Worm (Caenorhabditis elegans) whole organism, early embryonic: ENCODE measurements around the gene C01G10.9.
"Not testable (repeated sequence)": the region's sequence is repeated elsewhere in the genome, so short reads cannot be mapped to it uniquely, and the experiment has no call there.

Source experiments
- B0310.2 ChIP-seq: sonication (generic microtip); optimal IDR thresholded peaks from 2 replicates; lab custom pipeline; 2016; ENCODE audit warnings: mild to moderate bottlenecking, missing genetic modification characterization, missing compliant biosample characterization
- F13C5.2 ChIP-seq: sonication (generic microtip); optimal IDR thresholded peaks from 2 replicates; lab custom pipeline; 2017; ENCODE audit warnings: mild to moderate bottlenecking, missing genetic modification characterization, inconsistent platforms, missing compliant biosample characterization
- aly-1 ChIP-seq: sonication (generic microtip); optimal IDR thresholded peaks from 2 replicates; lab custom pipeline; 2016; ENCODE audit warnings: missing genetic modification characterization, missing compliant biosample characterization
- ama-1 ChIP-seq: fragments of 150-350 bp; optimal IDR thresholded peaks from 2 replicates; lab custom pipeline; 2014
- ceh-13 ChIP-seq: fragments of 200-800 bp; sonication (Bioruptor generic); optimal IDR thresholded peaks from 2 replicates; lab custom pipeline; 2018; ENCODE audit warnings: mild to moderate bottlenecking, missing genetic modification characterization, missing compliant biosample characterization
- ceh-36 ChIP-seq: sonication (generic microtip); optimal IDR thresholded peaks from 2 replicates; lab custom pipeline; 2016; ENCODE audit warnings: missing genetic modification characterization, inconsistent platforms, missing compliant biosample characterization
- ets-7 ChIP-seq: sonication (generic microtip); optimal IDR thresholded peaks from 2 replicates; lab custom pipeline; 2016; ENCODE audit warnings: missing genotype, missing genetic modification characterization, missing compliant biosample characterization
- flt-1 ChIP-seq: fragments of 200-800 bp; sonication (Bioruptor generic); IDR thresholded peaks from 2 replicates; pipeline ENCODE4 v1.3.6; 2022; ENCODE audit warnings: missing genetic modification characterization, missing compliant biosample characterization
- hmbx-1 ChIP-seq: sonication (generic microtip); optimal IDR thresholded peaks from 2 replicates; lab custom pipeline; 2016; ENCODE audit warnings: mild to moderate bottlenecking, missing genetic modification characterization, missing compliant biosample characterization
- hmg-4 ChIP-seq: fragments of 200-800 bp; sonication (Bioruptor generic); optimal IDR thresholded peaks from 2 replicates; lab custom pipeline; 2018; ENCODE audit warnings: mild to moderate bottlenecking, missing genetic modification characterization, missing compliant biosample characterization
- hnd-1 ChIP-seq: sonication (generic microtip); optimal IDR thresholded peaks from 2 replicates; lab custom pipeline; 2016; ENCODE audit warnings: missing genetic modification characterization, missing compliant biosample characterization
- pes-1 ChIP-seq: fragments of 200-800 bp; sonication (Bioruptor generic); IDR thresholded peaks from 2 replicates; pipeline ENCODE4 v1.3.6; 2022; ENCODE audit warnings: missing genetic modification reagents, missing genetic modification characterization, missing compliant biosample characterization
- scrt-1 ChIP-seq: fragments of 200-800 bp; sonication (Bioruptor generic); IDR thresholded peaks from 2 replicates; pipeline ENCODE4 v1.3.6; 2022; ENCODE audit warnings: missing genetic modification characterization, missing compliant biosample characterization
- sea-1 ChIP-seq: fragments of 200-800 bp; sonication (Bioruptor generic); conservative IDR thresholded peaks from 2 replicates; pipeline ENCODE4 v1.3.6; 2022; ENCODE audit warnings: missing genetic modification characterization, missing compliant biosample characterization
- tbx-11 ChIP-seq: fragments of 200-800 bp; sonication (Bioruptor generic); IDR thresholded peaks from 2 replicates; pipeline ENCODE4 v1.3.6; 2022; ENCODE audit warnings: missing genetic modification characterization, missing compliant biosample characterization
- tbx-37 ChIP-seq: fragments of 200-800 bp; sonication (Bioruptor generic); conservative IDR thresholded peaks from 2 replicates; pipeline ENCODE4 v1.3.6; 2022; ENCODE audit warnings: missing genetic modification reagents, missing genetic modification characterization, missing compliant biosample characterization
- tra-4 ChIP-seq: sonication (generic microtip); optimal IDR thresholded peaks from 2 replicates; lab custom pipeline; 2017; ENCODE audit warnings: missing genetic modification characterization, missing compliant biosample characterization

Gene C01G10.9

ce11 chrV:15089438-15089837, 7.1 kb downstream of the C01G10.9 start, which contains the start of the genes C01G10.5 and C01G10.4:
C01G10.5 (minus strand) TSS chrV:15089538.
C01G10.4 (plus strand) TSS chrV:15089740.
- TF ChIP-seq hmg-4 (GFP tag; lab: Kevin White, UChicago) (no peak), tbx-11 (GFP tag; lab: Robert Waterston, UW) (no peak), F13C5.2 (tag; lab: Kevin White, UChicago) (no peak), ets-7 (tag; lab: Kevin White, UChicago) (no peak), scrt-1 (no peak), hnd-1 (tag; lab: Kevin White, UChicago) (no peak), ceh-36 (tag; lab: Kevin White, UChicago) (no peak), pes-1 (no peak), tra-4 (tag; lab: Kevin White, UChicago) (no peak)

ce11 chrV:15090457-15090856, 8.1 kb downstream of the C01G10.9 start, which contains the start of gene C01G10.17:
C01G10.17 (plus strand) TSS chrV:15090757.
- no peak for TF ChIP-seq tra-4 (tag; lab: Kevin White, UChicago)
- TF ChIP-seq ets-7 (tag; lab: Kevin White, UChicago) = no peak
- TF ChIP-seq hnd-1 (tag; lab: Kevin White, UChicago) = no peak
- no peak for TF ChIP-seq ceh-13 (GFP tag; lab: Kevin White, UChicago)
- no peak for TF ChIP-seq ceh-36 (tag; lab: Kevin White, UChicago)
- TF ChIP-seq pes-1 = no peak
- no peak for TF ChIP-seq aly-1 (tag; lab: Kevin White, UChicago)
- TF ChIP-seq scrt-1 = no peak
- TF ChIP-seq sea-1 = no peak
- no peak for TF ChIP-seq hmg-4 (GFP tag; lab: Kevin White, UChicago)
- no peak for TF ChIP-seq flt-1
- no peak for TF ChIP-seq hmbx-1 (tag; lab: Kevin White, UChicago)
- no peak for TF ChIP-seq tbx-37 (GFP tag; lab: Robert Waterston, UW)
- no peak for TF ChIP-seq B0310.2 (tag; lab: Kevin White, UChicago)
- no peak for TF ChIP-seq ama-1 (lab: Kevin White, UChicago)
- no peak for TF ChIP-seq tbx-11 (GFP tag; lab: Robert Waterston, UW)
- TF ChIP-seq F13C5.2 (tag; lab: Kevin White, UChicago) = no peak

ce11 chrV:15092666-15093065, 10.3 kb downstream of the C01G10.9 start, which contains the start of gene txt-12:
txt-12 (plus strand) TSS chrV:15092966.
- TF ChIP-seq ets-7 (tag; lab: Kevin White, UChicago) = no peak
- no peak for TF ChIP-seq flt-1
- TF ChIP-seq ama-1 (lab: Kevin White, UChicago) = no peak
- TF ChIP-seq ceh-36 (tag; lab: Kevin White, UChicago) = no peak
- no peak for TF ChIP-seq B0310.2 (tag; lab: Kevin White, UChicago)

- TF ChIP-seq flt-1 (no peak), aly-1 (tag; lab: Kevin White, UChicago) (no peak), scrt-1 (no peak), hmbx-1 (tag; lab: Kevin White, UChicago) (no peak), B0310.2 (tag; lab: Kevin White, UChicago) (no peak), ceh-36 (tag; lab: Kevin White, UChicago) (no peak), ets-7 (tag; lab: Kevin White, UChicago) (no peak), sea-1 (no peak), tbx-37 (GFP tag; lab: Robert Waterston, UW) (no peak), hnd-1 (tag; lab: Kevin White, UChicago) (no peak), tbx-11 (GFP tag; lab: Robert Waterston, UW) (no peak), F13C5.2 (tag; lab: Kevin White, UChicago) (no peak), pes-1 (no peak), ceh-13 (GFP tag; lab: Kevin White, UChicago) (no peak), ama-1 (lab: Kevin White, UChicago) (no peak), tra-4 (tag; lab: Kevin White, UChicago) (no peak), hmg-4 (GFP tag; lab: Kevin White, UChicago) (no peak)
Measured at ce11 chrV:15094749-15095148, 12.4 kb downstream of the C01G10.9 start, which contains the start of gene srx-78. srx-78 (plus strand) TSS chrV:15095049.

- no peak for TF ChIP-seq ets-7 (tag; lab: Kevin White, UChicago)
- no peak for TF ChIP-seq pes-1
- no peak for TF ChIP-seq hnd-1 (tag; lab: Kevin White, UChicago)
- TF ChIP-seq ceh-13 (GFP tag; lab: Kevin White, UChicago) = no peak
- TF ChIP-seq tbx-11 (GFP tag; lab: Robert Waterston, UW) = no peak
- no peak for TF ChIP-seq F13C5.2 (tag; lab: Kevin White, UChicago)
- TF ChIP-seq hmbx-1 (tag; lab: Kevin White, UChicago) = no peak
- no peak for TF ChIP-seq tra-4 (tag; lab: Kevin White, UChicago)
- TF ChIP-seq hmg-4 (GFP tag; lab: Kevin White, UChicago) = no peak
- TF ChIP-seq tbx-37 (GFP tag; lab: Robert Waterston, UW) = no peak
- no peak for TF ChIP-seq flt-1
- no peak for TF ChIP-seq scrt-1
- no peak for TF ChIP-seq B0310.2 (tag; lab: Kevin White, UChicago)
- no peak for TF ChIP-seq sea-1
- no peak for TF ChIP-seq ama-1 (lab: Kevin White, UChicago)
Measured at ce11 chrV:15099447-15099846, 17.1 kb downstream of the C01G10.9 start, which contains the start of gene C01G10.1. C01G10.1 (plus strand) TSS chrV:15099747.

- not testable (repeated sequence) for TF ChIP-seq tra-4, ceh-36, hnd-1 (tag; lab: Kevin White, UChicago)
Measured at ce11 chrV:15105893-15106598, 23.7 kb downstream of the C01G10.9 start, which contains the start of gene C01G10.14. C01G10.14 (minus strand) TSS chrV:15105943.

ce11 chrV:15109260-15109659, 26.9 kb downstream of the C01G10.9 start, which contains the start of gene Y75B12A.2:
Y75B12A.2 (plus strand) TSS chrV:15109560.
- TF ChIP-seq aly-1 (tag; lab: Kevin White, UChicago) = no peak
- no peak for TF ChIP-seq ceh-13 (GFP tag; lab: Kevin White, UChicago)
- no peak for TF ChIP-seq tbx-11 (GFP tag; lab: Robert Waterston, UW)
- TF ChIP-seq F13C5.2 (tag; lab: Kevin White, UChicago) = no peak
- no peak for TF ChIP-seq flt-1
- no peak for TF ChIP-seq B0310.2 (tag; lab: Kevin White, UChicago)
- no peak for TF ChIP-seq ama-1 (lab: Kevin White, UChicago)
- no peak for TF ChIP-seq pes-1
- TF ChIP-seq hnd-1 (tag; lab: Kevin White, UChicago) = no peak
- TF ChIP-seq ets-7 (tag; lab: Kevin White, UChicago) = no peak
- no peak for TF ChIP-seq hmg-4 (GFP tag; lab: Kevin White, UChicago)
- no peak for TF ChIP-seq tra-4 (tag; lab: Kevin White, UChicago)
- TF ChIP-seq scrt-1 = no peak
- no peak for TF ChIP-seq sea-1
- TF ChIP-seq tbx-37 (GFP tag; lab: Robert Waterston, UW) = no peak
- no peak for TF ChIP-seq ceh-36 (tag; lab: Kevin White, UChicago)
- TF ChIP-seq hmbx-1 (tag; lab: Kevin White, UChicago) = no peak
